Fruit fly (Drosophila melanogaster): Measurements from ENCODE around the gene CG12237.

CG12237 gene

DNA sequence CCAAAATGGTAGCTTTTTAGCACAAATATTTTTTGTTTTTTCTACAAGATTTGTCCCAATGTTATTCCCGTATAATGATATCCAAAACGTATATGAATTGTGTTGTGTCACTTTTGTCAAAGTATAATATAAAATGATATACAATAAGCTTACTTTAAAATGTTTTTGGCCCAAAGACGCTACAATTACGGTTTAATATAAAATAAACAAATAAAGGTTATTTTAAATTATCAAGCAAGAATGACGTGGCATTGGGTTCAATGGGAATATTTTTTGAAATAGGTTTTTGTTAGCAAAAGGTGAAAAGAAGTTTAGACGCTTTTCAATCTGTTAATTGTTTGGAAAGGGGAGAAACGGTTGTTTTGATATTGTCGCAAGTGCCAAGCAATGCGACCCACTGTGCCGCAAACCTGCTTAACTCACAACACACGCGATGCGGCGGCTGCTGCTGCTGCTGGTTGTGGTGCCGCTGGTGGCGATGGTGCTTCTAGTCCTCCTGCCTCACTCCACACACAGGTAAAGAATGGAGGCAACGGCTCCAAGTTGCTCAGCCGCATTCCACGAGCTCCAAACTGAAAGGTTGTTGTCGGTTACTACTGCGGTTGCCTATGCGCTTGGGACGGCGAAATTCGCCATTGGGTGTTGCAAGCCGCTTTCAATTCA is 20.7 kb upstream of the CG12237 start (continued):
- TF ChIP-seq Hr39 (GFP tag; optimal IDR thresholded peaks at IDR 0.05): peak; percentile 49
- peak; percentile 29 for TF ChIP-seq dac (GFP tag; optimal IDR thresholded peaks at IDR 0.05)
- TF ChIP-seq vri (GFP tag; optimal IDR thresholded peaks at IDR 0.05): no peak
- peak; percentile 9 for TF ChIP-seq CG7368 (GFP tag; optimal IDR thresholded peaks at IDR 0.05)
- TF ChIP-seq CG11294 (GFP tag; IDR thresholded peaks at IDR 0.05): no peak
- peak; percentile 28 for TF ChIP-seq CG11762 (GFP tag; optimal IDR thresholded peaks at IDR 0.05; ENCODE audit: insufficient read depth)
- TF ChIP-seq CG6808 (GFP tag; optimal IDR thresholded peaks at IDR 0.05): peak; percentile 69
- no peak for TF ChIP-seq CG6854 (GFP tag; optimal IDR thresholded peaks at IDR 0.05)
- no peak for TF ChIP-seq Hr38 (GFP tag; optimal IDR thresholded peaks at IDR 0.05)
- no peak for TF ChIP-seq dsx (GFP tag; optimal IDR thresholded peaks at IDR 0.05; ENCODE audit: poor library complexity, severe bottlenecking)
- TF ChIP-seq topi (GFP tag; optimal IDR thresholded peaks at IDR 0.05): peak; percentile 63
- TF ChIP-seq achi (GFP tag; optimal IDR thresholded peaks at IDR 0.05): peak; percentile 47
- TF ChIP-seq CG10669 (GFP tag; optimal IDR thresholded peaks at IDR 0.05): no peak
- TF ChIP-seq Ets96B (tag; optimal IDR thresholded peaks at IDR 0.05): peak; percentile 46
- TF ChIP-seq spab (GFP tag; optimal IDR thresholded peaks at IDR 0.05): peak; percentile 34
- peak; percentile 35 for TF ChIP-seq Hr4 (GFP tag; optimal IDR thresholded peaks at IDR 0.05)
- peak; percentile 55 for TF ChIP-seq lz (GFP tag; optimal IDR thresholded peaks at IDR 0.05)
- peak; percentile 35 for TF ChIP-seq Eip75B (GFP tag; optimal IDR thresholded peaks at IDR 0.05)
- TF ChIP-seq acj6 (GFP tag; optimal IDR thresholded peaks at IDR 0.05): no peak
- TF ChIP-seq fd85E (GFP tag; optimal IDR thresholded peaks at IDR 0.05): no peak
- no peak for TF ChIP-seq Gug (GFP tag; IDR thresholded peaks at IDR 0.05)
- no peak for TF ChIP-seq Lpt (GFP tag; optimal IDR thresholded peaks at IDR 0.05)
- peak; percentile 50 for TF ChIP-seq CG6792 (GFP tag; optimal IDR thresholded peaks at IDR 0.05)
- peak in 1 of 2 experiments; percentile 16 for TF ChIP-seq salr (GFP tag; optimal IDR thresholded peaks at IDR 0.05)
- TF ChIP-seq Met (GFP tag; optimal IDR thresholded peaks at IDR 0.05): peak; percentile 64
- TF ChIP-seq CG9139 (GFP tag; optimal IDR thresholded peaks at IDR 0.05): peak; percentile 4
- TF ChIP-seq Ets21C (GFP tag; optimal IDR thresholded peaks at IDR 0.05): no peak
- peak; percentile 55 for TF ChIP-seq pdm3 (GFP tag; optimal IDR thresholded peaks at IDR 0.05)
- TF ChIP-seq CG4318 (GFP tag; optimal IDR thresholded peaks at IDR 0.05): no peak
- peak; percentile 43 for TF ChIP-seq OdsH (GFP tag; optimal IDR thresholded peaks at IDR 0.05)
- peak; percentile 24 for TF ChIP-seq cyc (GFP tag; optimal IDR thresholded peaks at IDR 0.05)
- TF ChIP-seq CG1621 (tag; optimal IDR thresholded peaks at IDR 0.05): no peak

DNA sequence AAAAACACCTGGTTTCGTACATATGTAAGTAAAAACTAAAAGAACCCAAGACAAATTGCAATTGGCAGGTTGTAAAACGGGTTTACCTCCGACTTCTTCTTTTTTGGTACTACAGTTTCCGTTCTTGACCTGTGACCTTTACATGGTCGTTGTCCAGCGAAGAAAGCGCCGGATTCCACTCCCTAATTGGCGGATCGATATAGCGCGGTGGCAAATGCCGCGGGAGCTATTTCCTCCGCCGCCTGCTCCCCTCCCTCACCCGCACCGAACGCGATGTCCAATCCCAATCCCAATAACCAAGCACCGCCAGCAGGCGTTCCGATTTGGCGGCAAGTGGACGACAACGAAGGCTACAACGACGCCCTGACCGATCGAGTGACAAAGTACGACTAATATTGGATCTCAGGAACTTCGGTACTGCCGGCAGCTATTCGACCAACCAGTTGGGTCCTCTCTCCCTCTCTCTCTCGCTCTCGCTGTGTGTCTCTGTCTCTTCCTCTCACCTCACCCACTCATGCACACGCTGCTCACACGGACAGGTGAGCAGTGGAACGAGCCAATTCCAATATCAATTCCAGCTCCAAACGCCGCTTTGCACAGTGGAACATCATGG is 20.0 kb upstream of the CG12237 start:
- peak; percentile 60; the same call in 1 of the 3 replicates for TF ChIP-seq CG6163 (GFP tag; IDR thresholded peaks at IDR 0.05)
- TF ChIP-seq CG7368 (GFP tag; optimal IDR thresholded peaks at IDR 0.05): peak; percentile 11
- peak; percentile 53; the same call in 1 of the 3 replicates for TF ChIP-seq eg (GFP tag; IDR thresholded peaks at IDR 0.05)
- TF ChIP-seq Hr38 (GFP tag; optimal IDR thresholded peaks at IDR 0.05): no peak
- TF ChIP-seq CG15336 (GFP tag; IDR thresholded peaks at IDR 0.05): peak; percentile 37; the same call in 1 of the 2 replicates
- TF ChIP-seq dsx (GFP tag; optimal IDR thresholded peaks at IDR 0.05; ENCODE audit: poor library complexity, severe bottlenecking): peak; percentile 66
- peak; percentile 20 for TF ChIP-seq Lpt (GFP tag; optimal IDR thresholded peaks at IDR 0.05)
- TF ChIP-seq Met (GFP tag; optimal IDR thresholded peaks at IDR 0.05): no peak
- peak; percentile 48 for TF ChIP-seq CG6854 (GFP tag; optimal IDR thresholded peaks at IDR 0.05)

DNA sequence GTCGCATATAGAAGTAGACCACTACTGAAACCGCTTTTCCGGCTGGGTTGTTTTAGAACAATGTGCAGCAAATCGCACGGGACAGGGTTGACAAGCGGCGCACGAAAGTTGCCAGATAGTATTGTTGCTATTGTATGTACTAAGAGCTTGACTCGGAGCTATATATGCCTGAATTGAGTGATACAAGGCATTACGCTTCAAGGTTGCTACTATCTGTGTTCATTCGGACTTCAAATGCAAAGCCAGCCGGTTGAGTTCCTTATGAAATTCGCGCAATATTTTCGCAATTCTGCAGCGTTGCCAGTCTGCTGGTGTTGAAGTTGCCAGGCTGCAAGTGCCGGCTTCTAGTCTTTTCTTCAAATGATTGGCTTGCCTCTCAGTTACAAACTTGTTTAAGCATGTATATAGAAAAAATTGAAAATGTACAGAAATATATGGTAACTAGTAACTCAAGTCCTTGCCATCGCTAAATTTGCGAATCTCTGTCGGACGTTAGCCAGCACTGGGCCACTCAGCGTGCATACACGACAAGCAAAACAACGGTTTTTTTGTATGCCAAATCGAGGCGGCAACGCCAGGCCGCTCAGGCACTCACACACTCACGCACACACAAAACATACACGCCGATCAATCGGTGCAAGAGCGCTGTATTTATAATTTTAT is 9.2 kb upstream of the CG12237 start, which contains the start of the genes Ranbp21 and Elys:
TSS of gene Ranbp21 (minus strand) at position 513 of the 663 bp plus-strand sequence.
TSS of gene Elys (plus strand) at position 549 of the 663 bp plus-strand sequence.
- TF ChIP-seq CG3032 (tag; optimal IDR thresholded peaks at IDR 0.05): peak; percentile 43
- TF ChIP-seq Blimp-1 (GFP tag; optimal IDR thresholded peaks at IDR 0.05): no peak
- TF ChIP-seq topi (GFP tag; optimal IDR thresholded peaks at IDR 0.05): no peak
- no peak for TF ChIP-seq pdm3 (GFP tag; optimal IDR thresholded peaks at IDR 0.05)
- TF ChIP-seq CG9139 (GFP tag; optimal IDR thresholded peaks at IDR 0.05): no peak
- peak; percentile 68 for TF ChIP-seq lz (GFP tag; optimal IDR thresholded peaks at IDR 0.05)
- no peak for TF ChIP-seq OdsH (GFP tag; optimal IDR thresholded peaks at IDR 0.05)
- no peak for TF ChIP-seq CG7368 (GFP tag; optimal IDR thresholded peaks at IDR 0.05)
- TF ChIP-seq Sox15 (GFP tag; optimal IDR thresholded peaks at IDR 0.05): peak; percentile 55
- TF ChIP-seq achi (GFP tag; optimal IDR thresholded peaks at IDR 0.05): no peak
- TF ChIP-seq Ets21C (GFP tag; optimal IDR thresholded peaks at IDR 0.05): peak; percentile 56
- peak; percentile 33; the same call in 1 of the 3 replicates for TF ChIP-seq eg (GFP tag; IDR thresholded peaks at IDR 0.05)
- TF ChIP-seq Eip93F (GFP tag; optimal IDR thresholded peaks at IDR 0.05): no peak
- TF ChIP-seq CG6276 (GFP tag; optimal IDR thresholded peaks at IDR 0.05): no peak
- TF ChIP-seq spab (GFP tag; optimal IDR thresholded peaks at IDR 0.05): no peak
- TF ChIP-seq CG6854 (GFP tag; optimal IDR thresholded peaks at IDR 0.05): no peak
- no peak for TF ChIP-seq Smox (GFP tag; optimal IDR thresholded peaks at IDR 0.05)
- TF ChIP-seq svp (GFP tag): no peak
- TF ChIP-seq CG8632 (GFP tag; optimal IDR thresholded peaks at IDR 0.05): no peak
- no peak for TF ChIP-seq CG4318 (GFP tag; optimal IDR thresholded peaks at IDR 0.05)
- peak; percentile 5 for TF ChIP-seq CG1621 (tag; optimal IDR thresholded peaks at IDR 0.05)
- no peak for TF ChIP-seq Sox102F (GFP tag; optimal IDR thresholded peaks at IDR 0.05)

All from whole organism, prepupa.